Worm (Caenorhabditis elegans) whole organism, mixed stage, embryonic: ENCODE results near the gene mam-3.
A peak's percentile ranks its signal among the peaks of the same experiment; 100 is the strongest.

ENCODE experiments used
- M03D4.4 ChIP-seq: sonication (generic microtip); optimal IDR thresholded peaks from 2 replicates; lab custom pipeline; 2017; ENCODE audit warnings: mild to moderate bottlenecking, missing genetic modification characterization, missing compliant biosample characterization
- bed-3 ChIP-seq: fragments of 200-800 bp; sonication (Bioruptor generic); optimal IDR thresholded peaks from 3 replicates; lab custom pipeline; 2018; ENCODE audit warnings: mild to moderate bottlenecking, missing genetic modification characterization, moderate library complexity, missing compliant biosample characterization
- blmp-1 ChIP-seq: fragments of 150-350 bp; optimal IDR thresholded peaks from 2 replicates; lab custom pipeline; 2014; ENCODE audit warnings: missing biosample characterization, missing genetic modification characterization
- ceh-39 ChIP-seq: fragments of 150-350 bp; optimal IDR thresholded peaks from 2 replicates; lab custom pipeline; 2014; ENCODE audit warnings: missing biosample characterization, missing genetic modification characterization
- ceh-43 ChIP-seq: fragments of 200-800 bp; sonication (Bioruptor generic); optimal IDR thresholded peaks from 2 replicates; lab custom pipeline; 2018; ENCODE audit warnings: mild to moderate bottlenecking, missing genetic modification characterization, moderate library complexity, missing compliant biosample characterization
- ceh-83 ChIP-seq: fragments of 200-800 bp; sonication (Bioruptor generic); optimal IDR thresholded peaks from 2 replicates; lab custom pipeline; 2018; ENCODE audit warnings: mild to moderate bottlenecking, missing genetic modification characterization, missing compliant biosample characterization
- ces-1 ChIP-seq: fragments of 150-350 bp; optimal IDR thresholded peaks from 2 replicates; lab custom pipeline; 2014; ENCODE audit warnings: missing biosample characterization, missing genetic modification reagents, missing genetic modification characterization
- drap-1 ChIP-seq: fragments of 200-800 bp; sonication (Bioruptor generic); optimal IDR thresholded peaks from 3 replicates; lab custom pipeline; 2018; ENCODE audit warnings: mild to moderate bottlenecking, missing genetic modification characterization, missing compliant biosample characterization
- elt-1 ChIP-seq: sonication (generic microtip); optimal IDR thresholded peaks from 2 replicates; lab custom pipeline; 2017; ENCODE audit warnings: missing genetic modification characterization, mild to moderate bottlenecking, missing compliant biosample characterization, antibody characterized with exemption, moderate library complexity, borderline replicate concordance; ENCODE audit not compliant: insufficient read depth
- elt-3 ChIP-seq: fragments of 150-350 bp; optimal IDR thresholded peaks from 2 replicates; lab custom pipeline; 2014; ENCODE audit warnings: missing biosample characterization, missing genetic modification characterization
- flh-1 ChIP-seq: fragments of 200-800 bp; sonication (Bioruptor generic); optimal IDR thresholded peaks from 2 replicates; lab custom pipeline; 2018; ENCODE audit warnings: mild to moderate bottlenecking, missing genetic modification characterization, moderate library complexity, missing compliant biosample characterization
- ham-2 ChIP-seq: fragments of 200-800 bp; sonication (Bioruptor generic); optimal IDR thresholded peaks from 2 replicates; lab custom pipeline; 2018; ENCODE audit warnings: mild to moderate bottlenecking, missing genetic modification characterization, missing compliant biosample characterization
- hlh-1 ChIP-seq: fragments of 150-350 bp; optimal IDR thresholded peaks from 2 replicates; lab custom pipeline; 2014; ENCODE audit warnings: missing biosample characterization, missing genetic modification reagents, missing genetic modification characterization
- lin-13 ChIP-seq: fragments of 150-350 bp; optimal IDR thresholded peaks from 2 replicates; lab custom pipeline; 2014; ENCODE audit warnings: missing biosample characterization, missing genetic modification characterization
- lin-32 ChIP-seq: fragments of 200-800 bp; sonication (Bioruptor generic); optimal IDR thresholded peaks from 2 replicates; lab custom pipeline; 2018; ENCODE audit warnings: mild to moderate bottlenecking, missing genetic modification characterization, missing compliant biosample characterization
- lsy-2 ChIP-seq: fragments of 150-350 bp; optimal IDR thresholded peaks from 2 replicates; lab custom pipeline; 2014; ENCODE audit warnings: missing biosample characterization, missing genetic modification characterization
- mab-5 ChIP-seq: fragments of 150-350 bp; optimal IDR thresholded peaks from 2 replicates; lab custom pipeline; 2014; ENCODE audit warnings: missing biosample characterization, missing genetic modification characterization
- mep-1 ChIP-seq: fragments of 150-350 bp; optimal IDR thresholded peaks from 2 replicates; lab custom pipeline; 2017; ENCODE audit warnings: missing biosample characterization, missing genetic modification reagents, missing genetic modification characterization, inconsistent platforms
- mls-2 ChIP-seq: sonication (generic microtip); optimal IDR thresholded peaks from 2 replicates; lab custom pipeline; 2016; ENCODE audit warnings: mild to moderate bottlenecking, missing genetic modification characterization, moderate library complexity, missing compliant biosample characterization
- nhr-2 ChIP-seq: fragments of 150-350 bp; optimal IDR thresholded peaks from 2 replicates; lab custom pipeline; 2014; ENCODE audit warnings: missing biosample characterization, missing genetic modification characterization
- nhr-237 ChIP-seq: fragments of 150-350 bp; optimal IDR thresholded peaks from 2 replicates; lab custom pipeline; 2014; ENCODE audit warnings: missing biosample characterization, missing genetic modification characterization
- nhr-28 ChIP-seq: fragments of 150-350 bp; optimal IDR thresholded peaks from 2 replicates; lab custom pipeline; 2014; ENCODE audit warnings: missing biosample characterization, missing genetic modification characterization
- nhr-76 ChIP-seq: sonication (generic microtip); optimal IDR thresholded peaks from 2 replicates; lab custom pipeline; 2017; ENCODE audit warnings: missing biosample characterization, missing genetic modification characterization
- pha-4 ChIP-seq: fragments of 150-350 bp; optimal IDR thresholded peaks from 2 replicates; lab custom pipeline; 2018; ENCODE audit warnings: missing biosample characterization, missing genetic modification reagents, missing genetic modification characterization
- sptf-1 ChIP-seq: sonication (generic microtip); optimal IDR thresholded peaks from 2 replicates; lab custom pipeline; 2017; ENCODE audit warnings: mild to moderate bottlenecking, missing genetic modification characterization, moderate library complexity, missing compliant biosample characterization
- tbx-8 ChIP-seq: fragments of 200-800 bp; sonication (Bioruptor generic); optimal IDR thresholded peaks from 2 replicates; lab custom pipeline; 2018; ENCODE audit warnings: mild to moderate bottlenecking, missing genetic modification characterization, moderate library complexity, missing compliant biosample characterization
- unc-120 ChIP-seq: sonication (generic microtip); optimal IDR thresholded peaks from 2 replicates; lab custom pipeline; 2017; ENCODE audit warnings: missing genetic modification characterization, missing compliant biosample characterization; ENCODE audit not compliant: poor library complexity, severe bottlenecking
- unc-39 ChIP-seq: fragments of 150-350 bp; optimal IDR thresholded peaks from 2 replicates; lab custom pipeline; 2014; ENCODE audit warnings: missing biosample characterization, missing genetic modification characterization
- unc-62 ChIP-seq: fragments of 150-350 bp; optimal IDR thresholded peaks from 2 replicates; lab custom pipeline; 2014; ENCODE audit warnings: missing biosample characterization, missing genetic modification reagents, missing genetic modification characterization
- ztf-11 ChIP-seq: fragments of 150-350 bp; optimal IDR thresholded peaks from 2 replicates; lab custom pipeline; 2014; ENCODE audit warnings: missing biosample characterization, missing genetic modification characterization

mam-3 gene

ce11 chrIV:13400456-13401364 is 44.5 kb downstream of the mam-3 start, which contains the start of the genes memi-2 and cyp-31A5:
Gene memi-2 (minus strand): TSS chrIV:13400506.
Gene cyp-31A5 (plus strand): TSS chrIV:13401289.
- TF ChIP-seq nhr-237 (no peak), pha-4 (no peak), nhr-28 (tag; lab: Kevin White, UChicago) (no peak), bed-3 (GFP tag; lab: Kevin White, UChicago) (no peak), lsy-2 (tag; lab: Kevin White, UChicago) (no peak), nhr-2 (tag; lab: Kevin White, UChicago) (no peak), ceh-39 (tag; lab: Kevin White, UChicago) (no peak)

ce11 chrIV:13398728-13399127 is 46.4 kb downstream of the mam-3 start, which contains the start of gene Y62E10A.13:
Gene Y62E10A.13 (minus strand): TSS chrIV:13399053.
- no peak for TF ChIP-seq hlh-1 (tag; lab: Kevin White, UChicago)
- no peak for TF ChIP-seq unc-39
- TF ChIP-seq mls-2 = no peak
- TF ChIP-seq M03D4.4 (tag; lab: Kevin White, UChicago) = no peak
- no peak for TF ChIP-seq unc-120
- TF ChIP-seq, all 35 proteins: peak for 0

ce11 chrIV:13396375-13396774 is 48.8 kb downstream of the mam-3 start:
- TF ChIP-seq ces-1 (no peak), nhr-28 (tag; lab: Kevin White, UChicago) (no peak), unc-120 (no peak), ceh-43 (GFP tag; lab: Kevin White, UChicago) (no peak), ceh-83 (no peak), lin-13 (tag; lab: Kevin White, UChicago) (no peak), tbx-8 (GFP tag; lab: Kevin White, UChicago) (no peak), hlh-1 (tag; lab: Kevin White, UChicago) (no peak), nhr-2 (tag; lab: Kevin White, UChicago) (no peak), nhr-76 (tag; lab: Kevin White, UChicago) (no peak), bed-3 (GFP tag; lab: Kevin White, UChicago) (no peak), elt-1 (no peak), mab-5 (no peak), ztf-11 (no peak), drap-1 (GFP tag; lab: Kevin White, UChicago) (no peak), mep-1 (tag; lab: Kevin White, UChicago) (no peak), pha-4 (no peak)

- no peak for TF ChIP-seq lin-32 (GFP tag; lab: Kevin White, UChicago)
- peak; percentile 57 for TF ChIP-seq ces-1
- TF ChIP-seq nhr-237 = peak; percentile 27
- no peak for TF ChIP-seq ceh-83
- TF ChIP-seq elt-3 (tag; lab: Kevin White, UChicago) = peak; percentile 35
- no peak for TF ChIP-seq drap-1 (GFP tag; lab: Kevin White, UChicago)
- TF ChIP-seq unc-62 = peak; percentile 37
- peak; percentile 62 for TF ChIP-seq unc-120
- no peak for TF ChIP-seq blmp-1 (tag; lab: Kevin White, UChicago)
- TF ChIP-seq ham-2 = peak; percentile 30
- peak; percentile 60 for TF ChIP-seq elt-1
- no peak for TF ChIP-seq mep-1 (tag; lab: Kevin White, UChicago)
Measured at ce11 chrIV:13395255-13395654, 49.9 kb downstream of the mam-3 start.

ce11 chrIV:13394686-13395085 is 50.5 kb downstream of the mam-3 start:
- TF ChIP-seq unc-39 = no peak
- no peak for TF ChIP-seq pha-4
- TF ChIP-seq nhr-2 (tag; lab: Kevin White, UChicago) = peak; percentile 82

ce11 chrIV:13393246-13393716 is 51.9 kb downstream of the mam-3 start:
- TF ChIP-seq sptf-1 (tag; lab: Kevin White, UChicago) (no peak), hlh-1 (tag; lab: Kevin White, UChicago) (no peak), flh-1 (GFP tag; lab: Kevin White, UChicago) (no peak)
